Worm (Caenorhabditis elegans) whole organism, early embryonic: ENCODE measurements around the gene nol-6.

Source experiments
- B0310.2 ChIP-seq: sonication (generic microtip); optimal IDR thresholded peaks from 2 replicates; lab custom pipeline; 2016; ENCODE audit warnings: mild to moderate bottlenecking, missing genetic modification characterization, missing compliant biosample characterization
- flt-1 ChIP-seq: fragments of 200-800 bp; sonication (Bioruptor generic); IDR thresholded peaks from 2 replicates; pipeline ENCODE4 v1.3.6; 2022; ENCODE audit warnings: missing genetic modification characterization, missing compliant biosample characterization
- tbx-37 ChIP-seq: fragments of 200-800 bp; sonication (Bioruptor generic); conservative IDR thresholded peaks from 2 replicates; pipeline ENCODE4 v1.3.6; 2022; ENCODE audit warnings: missing genetic modification reagents, missing genetic modification characterization, missing compliant biosample characterization

ce11 chrII:1401474-1401873, 35.8 kb downstream of the nol-6 start, which contains the start of gene Y51H7C.8:
- no peak for TF ChIP-seq B0310.2 (tag; lab: Kevin White, UChicago)
- TF ChIP-seq flt-1 (GFP tag; lab: Robert Waterston, UW), result no peak
- TF ChIP-seq tbx-37 (GFP tag; lab: Robert Waterston, UW), result no peak
